Fruit fly (Drosophila melanogaster) whole organism, wandering third instar larva: Measurements from ENCODE around the gene PpV.
"Not testable (repeated sequence)": the region's sequence is repeated elsewhere in the genome, so short reads cannot be mapped to it uniquely, and the experiment has no call there.

Experiments used
- Myc ChIP-seq: fragments of >200 bp; optimal IDR thresholded peaks from 2 replicates; lab custom pipeline; 2017
- br ChIP-seq: fragments of 200-800 bp; sonication (Bioruptor generic); optimal IDR thresholded peaks from 2 replicates; lab custom pipeline; 2016; ENCODE audit warnings: missing biosample characterization, missing genetic modification characterization
- dl ChIP-seq, 2 experiments: fragments of 175-275, 200-275 bp in 1 of 2; fragments of 200-275 bp in 1 of 2; sonication (Bioruptor generic); optimal IDR thresholded peaks; lab custom pipeline; 2018; ENCODE audit warnings: mild to moderate bottlenecking in 2 of 2, missing biosample characterization in 2 of 2, missing genetic modification characterization in 2 of 2, moderate library complexity in 2 of 2; ENCODE audit not compliant: partially characterized antibody in 2 of 2, insufficient read depth in 1 of 2
- dsf ChIP-seq: sonication (Bioruptor generic); optimal IDR thresholded peaks from 2 replicates; lab custom pipeline; 2016; ENCODE audit warnings: missing biosample characterization, missing genetic modification characterization, borderline replicate concordance
- fru ChIP-seq: fragments of 200-800 bp; sonication (Bioruptor generic); optimal IDR thresholded peaks from 3 replicates; lab custom pipeline; 2016; ENCODE audit warnings: missing biosample characterization, mild to moderate bottlenecking, missing genetic modification characterization
- jim ChIP-seq: fragments of 175-275, 200-325 bp; sonication (Bioruptor generic); optimal IDR thresholded peaks from 2 replicates; lab custom pipeline; 2016; ENCODE audit warnings: missing biosample characterization, mild to moderate bottlenecking, missing genetic modification characterization

DNA sequence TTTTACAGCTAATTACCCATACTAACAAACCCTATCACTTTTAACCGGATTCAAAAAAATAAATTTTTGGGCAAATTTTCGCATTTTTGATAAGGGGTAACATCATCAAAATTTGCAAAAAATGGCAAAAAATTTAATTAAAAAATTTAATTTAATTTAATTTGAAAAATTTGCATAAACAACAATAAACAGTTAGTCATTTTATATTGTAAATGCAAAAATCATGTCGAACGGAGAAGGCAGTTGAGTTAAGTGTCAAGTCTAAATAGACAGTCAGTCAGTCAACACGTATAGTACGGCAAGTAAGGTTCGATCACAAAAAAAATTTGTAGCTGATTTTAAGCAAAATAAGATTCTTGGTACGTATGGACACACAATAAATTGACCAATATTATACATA lies 11.2 kb upstream of the PpV start, which contains the start of gene CG33664:
- TF ChIP-seq jim; fru; br (GFP tag; lab: Kevin White, UChicago); dsf (GFP tag; lab: Kevin White, UChicago); dl (GFP tag; optimal IDR thresholded peaks at IDR 0.05; lab: Kevin White, UChicago; ENCODE audit: insufficient read depth in 1 of 2, partially characterized antibody in 2 of 2); Myc (lab: Kevin White, UChicago): not testable (repeated sequence)
